Worm (Caenorhabditis elegans) whole organism, L4 larva: Measurements from ENCODE around the gene scl-2.
A peak's percentile ranks its signal among the peaks of the same experiment; 100 is the strongest.

Experiments
- D1046.2 ChIP-seq: fragments of 200-800 bp; sonication (Bioruptor generic); IDR thresholded peaks from 2 replicates; pipeline ENCODE4 v1.3.6; 2022; ENCODE audit warnings: missing genetic modification characterization, missing compliant biosample characterization
- F26F4.8 ChIP-seq: fragments of 200-800 bp; sonication (Bioruptor generic); conservative IDR thresholded peaks from 2 replicates; pipeline ENCODE4 v1.3.6; 2022; ENCODE audit warnings: missing genetic modification characterization, missing compliant biosample characterization
- F37D6.2 ChIP-seq: sonication (generic microtip); optimal IDR thresholded peaks from 2 replicates; lab custom pipeline; 2016; ENCODE audit warnings: mild to moderate bottlenecking, missing genetic modification characterization, missing compliant biosample characterization
- F49E8.2 ChIP-seq: sonication (generic microtip); optimal IDR thresholded peaks from 2 replicates; lab custom pipeline; 2016; ENCODE audit warnings: missing compliant biosample characterization, mild to moderate bottlenecking, missing genetic modification characterization, borderline replicate concordance
- Y105C5A.15 ChIP-seq: fragments of 200-800 bp; sonication (Bioruptor generic); IDR thresholded peaks from 2 replicates; pipeline ENCODE4 v1.3.6; 2022; ENCODE audit warnings: missing genetic modification characterization, missing compliant biosample characterization
- ZK546.5 ChIP-seq, 2 experiments: sonication (generic microtip); optimal IDR thresholded peaks; 2 replicates each; lab custom pipeline; 2017; ENCODE audit warnings: missing biosample characterization in 2 of 2, missing genetic modification characterization in 2 of 2
- aly-2 ChIP-seq: sonication (generic microtip); optimal IDR thresholded peaks from 2 replicates; lab custom pipeline; 2018; ENCODE audit warnings: missing biosample characterization, missing genetic modification characterization
- ama-1 ChIP-seq: fragments of 150-350 bp; optimal IDR thresholded peaks from 2 replicates; lab custom pipeline; 2014; ENCODE audit warnings: inconsistent platforms, mixed read lengths
- arid-1 ChIP-seq: fragments of 200-800 bp; sonication (Bioruptor generic); conservative IDR thresholded peaks from 2 replicates; pipeline ENCODE4 v1.3.6; 2022; ENCODE audit warnings: missing genetic modification reagents, missing genetic modification characterization, missing compliant biosample characterization
- attf-4 ChIP-seq: sonication (generic microtip); optimal IDR thresholded peaks from 3 replicates; lab custom pipeline; 2017; ENCODE audit warnings: missing biosample characterization, missing genetic modification characterization
- ceh-28 ChIP-seq: fragments of 150-350 bp; optimal IDR thresholded peaks from 2 replicates; lab custom pipeline; 2014; ENCODE audit warnings: missing biosample characterization, missing genetic modification reagents, missing genetic modification characterization
- ceh-32 ChIP-seq: sonication (generic microtip); optimal IDR thresholded peaks from 2 replicates; lab custom pipeline; 2016; ENCODE audit warnings: mild to moderate bottlenecking, missing genetic modification characterization, missing compliant biosample characterization; ENCODE audit not compliant: poor library complexity
- ceh-62 ChIP-seq: sonication (generic microtip); optimal IDR thresholded peaks from 2 replicates; lab custom pipeline; 2017; ENCODE audit warnings: missing biosample characterization, missing genetic modification characterization
- ceh-82 ChIP-seq: sonication (generic microtip); optimal IDR thresholded peaks from 2 replicates; lab custom pipeline; 2017; ENCODE audit warnings: missing biosample characterization, missing genetic modification characterization
- ces-1 ChIP-seq: fragments of 150-350 bp; sonication (generic microtip); optimal IDR thresholded peaks from 4 replicates; lab custom pipeline; 2014; ENCODE audit warnings: missing biosample characterization, missing genetic modification reagents, missing genetic modification characterization
- cey-2 ChIP-seq: sonication (generic microtip); optimal IDR thresholded peaks from 3 replicates; lab custom pipeline; 2017; ENCODE audit warnings: missing genetic modification characterization, mild to moderate bottlenecking, missing compliant biosample characterization, antibody characterized with exemption, borderline replicate concordance; ENCODE audit not compliant: insufficient read depth
- daf-12 ChIP-seq: fragments of 150-350 bp; optimal IDR thresholded peaks from 2 replicates; lab custom pipeline; 2014; ENCODE audit warnings: missing biosample characterization, missing genetic modification reagents, missing genetic modification characterization
- daf-8 ChIP-seq: fragments of 200-800 bp; sonication (Bioruptor generic); IDR thresholded peaks from 2 replicates; pipeline ENCODE4 v1.3.6; 2022; ENCODE audit warnings: missing genetic modification characterization, missing compliant biosample characterization
- dmd-8 ChIP-seq: fragments of 200-800 bp; sonication (Bioruptor generic); IDR thresholded peaks from 2 replicates; pipeline ENCODE4 v1.3.6; 2022; ENCODE audit warnings: missing genetic modification characterization, missing compliant biosample characterization
- dmd-9 ChIP-seq: fragments of 200-800 bp; sonication (Bioruptor generic); IDR thresholded peaks from 2 replicates; pipeline ENCODE4 v1.3.6; 2022; ENCODE audit warnings: missing genetic modification reagents, missing genetic modification characterization, missing compliant biosample characterization
- duxl-1 ChIP-seq: sonication (generic microtip); optimal IDR thresholded peaks from 2 replicates; lab custom pipeline; 2016; ENCODE audit warnings: mild to moderate bottlenecking, missing genetic modification characterization, moderate library complexity, missing compliant biosample characterization; ENCODE audit not compliant: poor library complexity
- dve-1 ChIP-seq: sonication (generic microtip); optimal IDR thresholded peaks from 2 replicates; lab custom pipeline; 2017; ENCODE audit warnings: antibody characterized with exemption, mild to moderate bottlenecking, missing genetic modification characterization, missing compliant biosample characterization; ENCODE audit not compliant: insufficient read depth
- fkh-10 ChIP-seq: fragments of 150-350 bp; optimal IDR thresholded peaks from 2 replicates; lab custom pipeline; 2014; ENCODE audit warnings: missing biosample characterization, missing genetic modification reagents, missing genetic modification characterization
- hif-1 ChIP-seq, 2 experiments: sonication (generic microtip); optimal IDR thresholded peaks; 2 replicates each; lab custom pipeline; 2016 to 2017; ENCODE audit warnings: missing compliant biosample characterization in 2 of 2, missing genetic modification characterization in 2 of 2, missing genetic modification reagents in 2 of 2, missing genotype in 2 of 2, mild to moderate bottlenecking in 1 of 2
- hlh-11 ChIP-seq: fragments of 200-800 bp; sonication (Bioruptor generic); optimal IDR thresholded peaks from 2 replicates; lab custom pipeline; 2018; ENCODE audit warnings: mild to moderate bottlenecking, missing genetic modification characterization, missing compliant biosample characterization
- hlh-30 ChIP-seq: sonication (generic microtip); optimal IDR thresholded peaks from 2 replicates; lab custom pipeline; 2017; ENCODE audit warnings: antibody characterized with exemption, mild to moderate bottlenecking, missing genetic modification characterization, missing compliant biosample characterization; ENCODE audit not compliant: insufficient read depth
- lin-1 ChIP-seq: fragments of 200-800 bp; sonication (Bioruptor generic); IDR thresholded peaks from 2 replicates; pipeline ENCODE4 v1.3.6; 2022; ENCODE audit warnings: missing genetic modification reagents, missing genetic modification characterization, missing compliant biosample characterization
- lin-38 ChIP-seq: fragments of 200-800 bp; sonication (Bioruptor generic); IDR thresholded peaks from 2 replicates; pipeline ENCODE4 v1.3.6; 2022; ENCODE audit warnings: missing genetic modification reagents, missing genetic modification characterization, missing compliant biosample characterization
- lir-3 ChIP-seq: sonication (generic microtip); optimal IDR thresholded peaks from 2 replicates; lab custom pipeline; 2016; ENCODE audit warnings: mild to moderate bottlenecking, missing genetic modification characterization, missing compliant biosample characterization
- lsy-2 ChIP-seq, 2 experiments: fragments of 150-350 bp in 1 of 2; sonication (generic microtip) in 1 of 2; optimal IDR thresholded peaks; 2 replicates each; lab custom pipeline; 2014 to 2017; ENCODE audit warnings: missing biosample characterization in 2 of 2, missing genetic modification characterization in 2 of 2
- madf-5 ChIP-seq, 2 experiments: fragments of 200-800 bp; sonication (Bioruptor generic); IDR thresholded peaks; 2 replicates each; pipeline ENCODE4 v1.3.6; 2022; ENCODE audit warnings: missing compliant biosample characterization in 2 of 2, missing genetic modification characterization in 2 of 2
- madf-9 ChIP-seq: fragments of 200-800 bp; sonication (Bioruptor generic); conservative IDR thresholded peaks from 2 replicates; pipeline ENCODE4 v1.3.6; 2022; ENCODE audit warnings: missing genetic modification reagents, missing genetic modification characterization, missing compliant biosample characterization
- mdl-1 ChIP-seq, 2 experiments: fragments of 150-350 bp in 1 of 2; sonication (generic microtip) in 1 of 2; optimal IDR thresholded peaks; 2 replicates each; lab custom pipeline; 2014 to 2017; ENCODE audit warnings: missing biosample characterization in 2 of 2, missing genetic modification characterization in 2 of 2
- mep-1 ChIP-seq: fragments of 150-350 bp; sonication (generic microtip); optimal IDR thresholded peaks from 3 replicates; lab custom pipeline; 2014; ENCODE audit warnings: missing biosample characterization, missing genetic modification characterization
- mxl-3 ChIP-seq: fragments of 200-800 bp; sonication (Bioruptor generic); optimal IDR thresholded peaks from 2 replicates; lab custom pipeline; 2018; ENCODE audit warnings: mild to moderate bottlenecking, missing genetic modification characterization, missing compliant biosample characterization
- nhr-102 ChIP-seq: sonication (generic microtip); optimal IDR thresholded peaks from 2 replicates; lab custom pipeline; 2016; ENCODE audit warnings: mild to moderate bottlenecking, missing genetic modification characterization, moderate library complexity, missing compliant biosample characterization
- nhr-11 ChIP-seq: fragments of 150-350 bp; optimal IDR thresholded peaks from 2 replicates; lab custom pipeline; 2014; ENCODE audit warnings: missing biosample characterization, missing genetic modification characterization
- nhr-111 ChIP-seq: fragments of 200-800 bp; sonication (Bioruptor generic); optimal IDR thresholded peaks from 2 replicates; lab custom pipeline; 2018; ENCODE audit warnings: mild to moderate bottlenecking, missing genetic modification characterization, missing compliant biosample characterization
- nhr-237 ChIP-seq: sonication (generic microtip); optimal IDR thresholded peaks from 2 replicates; lab custom pipeline; 2017; ENCODE audit warnings: missing biosample characterization, missing genetic modification characterization
- nhr-41 ChIP-seq: fragments of 200-800 bp; sonication (Bioruptor generic); IDR thresholded peaks from 2 replicates; pipeline ENCODE4 v1.3.6; 2022; ENCODE audit warnings: missing genetic modification reagents, missing genetic modification characterization, missing compliant biosample characterization
- nhr-42 ChIP-seq: fragments of 200-800 bp; sonication (Bioruptor generic); IDR thresholded peaks from 2 replicates; pipeline ENCODE4 v1.3.6; 2022; ENCODE audit warnings: missing genetic modification characterization, missing compliant biosample characterization
- nhr-6 ChIP-seq: fragments of 150-350 bp; optimal IDR thresholded peaks from 2 replicates; lab custom pipeline; 2014; ENCODE audit warnings: missing biosample characterization, missing genetic modification characterization
- pha-4 ChIP-seq, 2 experiments: fragments of 150-350 bp in 1 of 2; fragments of 200-800 bp in 1 of 2; sonication (Bioruptor generic) in 1 of 2; IDR thresholded peaks in 1 of 2; optimal IDR thresholded peaks in 1 of 2; 2 replicates each; pipeline versions ENCODE4 v1.3.6 to Lab custom; 2014 to 2022; ENCODE audit warnings: missing genetic modification characterization in 2 of 2, missing genetic modification reagents in 2 of 2, missing biosample characterization in 1 of 2, missing compliant biosample characterization in 1 of 2
- skn-1 ChIP-seq: fragments of 150-350 bp; optimal IDR thresholded peaks from 2 replicates; lab custom pipeline; 2014; ENCODE audit warnings: missing biosample characterization, missing genetic modification characterization
- snpc-1.2 ChIP-seq: fragments of 200-800 bp; sonication (Bioruptor generic); IDR thresholded peaks from 2 replicates; pipeline ENCODE4 v1.3.6; 2022; ENCODE audit warnings: missing genetic modification reagents, missing genetic modification characterization, missing compliant biosample characterization
- spr-1 ChIP-seq: sonication (generic microtip); optimal IDR thresholded peaks from 2 replicates; lab custom pipeline; 2016; ENCODE audit warnings: mild to moderate bottlenecking, missing genetic modification characterization, missing compliant biosample characterization
- spr-3 ChIP-seq: fragments of 200-800 bp; sonication (Bioruptor generic); optimal IDR thresholded peaks from 2 replicates; lab custom pipeline; 2018; ENCODE audit warnings: mild to moderate bottlenecking, missing genetic modification characterization, missing compliant biosample characterization
- unc-130 ChIP-seq: sonication (generic microtip); optimal IDR thresholded peaks from 2 replicates; lab custom pipeline; 2016; ENCODE audit warnings: missing genetic modification reagents, missing genetic modification characterization, missing compliant biosample characterization
- unc-39 ChIP-seq: sonication (generic microtip); optimal IDR thresholded peaks from 2 replicates; lab custom pipeline; 2017; ENCODE audit warnings: missing biosample characterization, missing genetic modification characterization
- zip-11 ChIP-seq: fragments of 200-800 bp; sonication (Bioruptor generic); IDR thresholded peaks from 2 replicates; pipeline ENCODE4 v1.3.6; 2022; ENCODE audit warnings: missing genetic modification characterization, missing compliant biosample characterization
- ztf-7 ChIP-seq: fragments of 150-350 bp; optimal IDR thresholded peaks from 2 replicates; lab custom pipeline; 2014; ENCODE audit warnings: missing biosample characterization, missing genetic modification characterization

scl-2 gene

DNA sequence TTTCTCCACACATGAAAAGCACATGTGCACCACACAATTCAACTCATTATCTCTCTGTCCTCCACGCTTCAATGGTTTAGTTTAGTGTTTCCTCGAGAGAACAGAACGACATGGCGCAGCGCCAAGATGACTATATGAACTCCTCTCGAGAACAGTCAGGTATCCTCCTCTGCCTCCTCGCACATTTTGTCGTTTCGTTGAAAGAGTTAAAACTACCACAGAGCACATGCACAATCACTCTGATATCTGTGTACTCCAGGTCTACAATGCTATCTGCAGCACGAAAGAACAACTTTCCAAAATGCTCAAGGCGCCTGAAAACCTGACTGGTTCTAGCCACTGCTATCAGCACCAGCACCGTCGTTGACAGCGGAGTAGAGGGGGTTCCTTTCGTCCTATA, 30.7 kb upstream of the scl-2 start (continued):
- TF ChIP-seq snpc-1.2 (no peak), arid-1 (GFP tag; lab: Robert Waterston, UW) (no peak), zip-11 (GFP tag; lab: Robert Waterston, UW) (no peak), F37D6.2 (no peak), spr-3 (no peak), hlh-30 (tag; lab: Kevin White, UChicago) (peak; percentile 37), ZK546.5 (tag; optimal IDR thresholded peaks at IDR 0.05; lab: Kevin White, UChicago) (no peak), mdl-1 (tag; optimal IDR thresholded peaks at IDR 0.05; lab: Kevin White, UChicago) (no peak), dve-1 (tag; lab: Kevin White, UChicago) (peak; percentile 72), fkh-10 (GFP tag; lab: Kevin White, UChicago) (no peak), duxl-1 (tag; lab: Kevin White, UChicago) (no peak), dmd-8 (GFP tag; lab: Robert Waterston, UW) (no peak), ces-1 (no peak), daf-8 (no peak), madf-9 (GFP tag; lab: Robert Waterston, UW) (no peak), ztf-7 (tag; lab: Kevin White, UChicago) (no peak), ama-1 (lab: Kevin White, UChicago) (no peak), spr-1 (no peak), nhr-102 (tag; lab: Kevin White, UChicago) (no peak), daf-12 (no peak), nhr-11 (tag; lab: Kevin White, UChicago) (no peak), lsy-2 (tag; optimal IDR thresholded peaks at IDR 0.05; lab: Kevin White, UChicago) (peak in 1 of 2 experiments; percentile 1), lir-3 (tag; lab: Kevin White, UChicago) (no peak), mep-1 (tag; lab: Kevin White, UChicago) (peak; percentile 21), hlh-11 (tag; lab: Kevin White, UChicago) (peak; percentile 83), ceh-82 (tag; lab: Kevin White, UChicago) (no peak), ceh-62 (no peak), madf-5 (GFP tag; IDR thresholded peaks at IDR 0.05; lab: Robert Waterston, UW) (no peak), F26F4.8 (GFP tag; lab: Robert Waterston, UW) (no peak), ceh-28 (tag; lab: Kevin White, UChicago) (no peak), D1046.2 (GFP tag; lab: Robert Waterston, UW) (no peak), nhr-42 (GFP tag; lab: Robert Waterston, UW) (no peak), nhr-6 (tag; lab: Kevin White, UChicago) (no peak), pha-4 (GFP tag; IDR thresholded peaks at IDR 0.05; lab: Robert Waterston, UW) (no peak), pha-4 (tag; optimal IDR thresholded peaks at IDR 0.05; lab: Kevin White, UChicago) (no peak), Y105C5A.15 (no peak), ceh-32 (tag; lab: Kevin White, UChicago) (no peak), nhr-111 (no peak), nhr-41 (no peak), nhr-237 (tag; lab: Kevin White, UChicago) (no peak), lin-38 (no peak), lin-1 (GFP tag; lab: Robert Waterston, UW) (no peak), unc-39 (tag; lab: Kevin White, UChicago) (no peak), F49E8.2 (no peak), dmd-9 (no peak), hif-1 (tag; optimal IDR thresholded peaks at IDR 0.05; lab: Kevin White, UChicago) (peak in 1 of 2 experiments; percentile 46), mxl-3 (GFP tag; lab: Kevin White, UChicago) (peak; percentile 52), skn-1 (tag; lab: Kevin White, UChicago) (no peak), aly-2 (tag; lab: Kevin White, UChicago) (no peak), cey-2 (tag; lab: Kevin White, UChicago) (no peak), unc-130 (no peak), attf-4 (tag; lab: Kevin White, UChicago) (no peak)
